Worm (Caenorhabditis elegans): ENCODE measurements around the gene K01A11.1.
A peak's percentile ranks its signal among the peaks of the same experiment; 100 is the strongest.

Gene K01A11.1

DNA sequence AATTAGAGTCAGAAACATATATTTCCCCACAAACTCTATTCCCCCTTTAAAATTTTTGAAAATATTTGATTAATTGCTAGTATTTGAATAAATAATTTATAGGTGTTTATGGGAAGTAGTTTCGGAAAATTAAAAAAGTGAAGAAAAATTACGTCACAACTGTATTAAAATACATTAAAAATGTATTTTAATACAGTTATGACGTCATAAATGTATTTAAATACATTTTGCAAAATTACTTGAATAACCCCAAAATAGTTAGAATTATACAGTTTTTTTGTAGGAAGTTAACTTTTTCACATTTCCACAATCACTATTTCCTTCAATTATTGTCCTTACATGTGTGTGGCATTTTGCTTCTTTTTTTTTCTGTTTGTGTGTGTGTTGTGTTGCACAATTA lies 17.8 kb downstream of the K01A11.1 start:
- TF ChIP-seq hmg-20 (GFP tag; IDR thresholded peaks at IDR 0.05) (no peak), repo-1 (tag; optimal IDR thresholded peaks at IDR 0.05) (no peak), Y56A3A.18 (GFP tag; IDR thresholded peaks at IDR 0.05) (no peak), Y53F4B.3 (GFP tag; IDR thresholded peaks at IDR 0.05) (no peak), nhr-90 (tag; optimal IDR thresholded peaks at IDR 0.05) (no peak), snpc-1.3 (tag; optimal IDR thresholded peaks at IDR 0.05; ENCODE audit: insufficient read depth) (no peak), lir-1 (GFP tag; conservative IDR thresholded peaks at IDR 0.05) (no peak), tbx-9 (tag; optimal IDR thresholded peaks at IDR 0.05; ENCODE audit: borderline replicate concordance) (no peak), lin-54 (GFP tag; optimal IDR thresholded peaks at IDR 0.05) (no peak), ccch-3 (GFP tag; optimal IDR thresholded peaks at IDR 0.05) (no peak), sea-2 (GFP tag; IDR thresholded peaks at IDR 0.05) (no peak), fkh-3 (tag; optimal IDR thresholded peaks at IDR 0.05) (no peak), F52B5.7 (tag; optimal IDR thresholded peaks at IDR 0.05) (no peak), madf-6 (GFP tag; IDR thresholded peaks at IDR 0.05) (no peak), F33H1.4 (GFP tag; IDR thresholded peaks at IDR 0.05) (no peak), efl-1 (GFP tag; optimal IDR thresholded peaks at IDR 0.05) (no peak)

- no peak for TF ChIP-seq ceh-27 (GFP tag; optimal IDR thresholded peaks at IDR 0.05)
- peak; percentile 14 for TF ChIP-seq repo-1 (tag; optimal IDR thresholded peaks at IDR 0.05)
- TF ChIP-seq pha-4 (tag; optimal IDR thresholded peaks at IDR 0.05) = no peak
These were observed 25.8 kb downstream of the K01A11.1 start, which contains the start of gene golg-4 for ce11 chrIII:3405535-3405934. golg-4 (plus strand) TSS chrIII:3405568.

ce11 chrIII:3404354-3404913 lies 26.9 kb downstream of the K01A11.1 start, which contains the start of the genes npp-9 and F59A2.5:
npp-9 (minus strand) TSS chrIII:3404479.
F59A2.5 (plus strand) TSS chrIII:3404863.
- no peak for TF ChIP-seq F52B5.7 (tag; optimal IDR thresholded peaks at IDR 0.05)
- TF ChIP-seq nhr-179 (tag; optimal IDR thresholded peaks at IDR 0.05) = no peak
- TF ChIP-seq sptf-2 (GFP tag; optimal IDR thresholded peaks at IDR 0.05) = no peak
- peak; percentile 80 for TF ChIP-seq lin-54 (GFP tag; optimal IDR thresholded peaks at IDR 0.05)
- TF ChIP-seq ztf-22 (GFP tag; optimal IDR thresholded peaks at IDR 0.05) = no peak
- TF ChIP-seq snpc-1.3 (tag; optimal IDR thresholded peaks at IDR 0.05; ENCODE audit: insufficient read depth) = peak; percentile 28
- TF ChIP-seq egrh-3 (GFP tag; IDR thresholded peaks at IDR 0.05) = no peak
- TF ChIP-seq xnd-1 (tag; optimal IDR thresholded peaks at IDR 0.05) = peak; percentile 86
- no peak for TF ChIP-seq repo-1 (tag; optimal IDR thresholded peaks at IDR 0.05)
- no peak for TF ChIP-seq nhr-80 (tag; optimal IDR thresholded peaks at IDR 0.05)
- TF ChIP-seq ekl-4 (GFP tag; IDR thresholded peaks at IDR 0.05) = no peak
- TF ChIP-seq sea-2 (GFP tag; IDR thresholded peaks at IDR 0.05) = no peak
- no peak for TF ChIP-seq Y79H2A.3 (GFP tag; conservative IDR thresholded peaks at IDR 0.05)
- TF ChIP-seq C17E4.6 (GFP tag; IDR thresholded peaks at IDR 0.05) = peak; percentile 47; the same call in 1 of the 2 replicates
- TF ChIP-seq ztf-25 (GFP tag; IDR thresholded peaks at IDR 0.05) = no peak
- TF ChIP-seq mel-28 (tag; optimal IDR thresholded peaks at IDR 0.05; ENCODE audit: borderline replicate concordance) = no peak
- no peak for TF ChIP-seq mxl-1 (tag; optimal IDR thresholded peaks at IDR 0.05)
- TF ChIP-seq nfyb-1 (GFP tag; IDR thresholded peaks at IDR 0.05) = no peak
- peak; percentile 55 for TF ChIP-seq F49E8.2 (tag; optimal IDR thresholded peaks at IDR 0.05; ENCODE audit: insufficient read depth)
- no peak for TF ChIP-seq zim-3 (tag; optimal IDR thresholded peaks at IDR 0.05)
- no peak for TF ChIP-seq B0035.1 (tag; optimal IDR thresholded peaks at IDR 0.05)
- TF ChIP-seq let-607 (tag; optimal IDR thresholded peaks at IDR 0.05) = peak in 1 of 2 experiments; percentile 84
- no peak for TF ChIP-seq attf-3 (GFP tag; conservative IDR thresholded peaks at IDR 0.05)
- no peak for TF ChIP-seq atf-7 (tag; optimal IDR thresholded peaks at IDR 0.05)
- peak; percentile 25 for TF ChIP-seq snpc-1.1 (tag; optimal IDR thresholded peaks at IDR 0.05; ENCODE audit: insufficient read depth)
- no peak for TF ChIP-seq Y53F4B.3 (GFP tag; IDR thresholded peaks at IDR 0.05)
- no peak for TF ChIP-seq cebp-1 (GFP tag; IDR thresholded peaks at IDR 0.05)
- peak; percentile 59 for TF ChIP-seq cebp-1 (tag; optimal IDR thresholded peaks at IDR 0.05)
- no peak for TF ChIP-seq F55B11.4 (tag; optimal IDR thresholded peaks at IDR 0.05; ENCODE audit: borderline replicate concordance, insufficient read depth)
- TF ChIP-seq ama-1 (optimal IDR thresholded peaks at IDR 0.05) = no peak
- TF ChIP-seq ama-1 (GFP tag; optimal IDR thresholded peaks at IDR 0.05) = no peak
- TF ChIP-seq cebp-2 (GFP tag; IDR thresholded peaks at IDR 0.05) = no peak
- TF ChIP-seq nhr-120 (GFP tag; IDR thresholded peaks at IDR 0.05) = no peak
